Fruit fly (Drosophila melanogaster) Kc167 (cell line): ENCODE results near the gene CG7519.

Experiments
- Myc ChIP-seq: fragments of >200 bp; optimal IDR thresholded peaks from 2 replicates; lab custom pipeline; 2017; ENCODE audit warnings: missing external identifiers
- Sin3A ChIP-seq: fragments of >200 bp; optimal IDR thresholded peaks from 2 replicates; lab custom pipeline; 2018; ENCODE audit warnings: missing external identifiers
- h ChIP-seq: fragments of >200 bp; optimal IDR thresholded peaks from 3 replicates; lab custom pipeline; 2018; ENCODE audit warnings: missing external identifiers
- insv ChIP-seq: fragments of >200 bp; optimal IDR thresholded peaks from 3 replicates; lab custom pipeline; 2018; ENCODE audit warnings: missing external identifiers
- psq ChIP-seq: fragments of >200 bp; optimal IDR thresholded peaks from 2 replicates; lab custom pipeline; 2017; ENCODE audit warnings: missing external identifiers
- ttk ChIP-seq: sonication (Bioruptor generic); optimal IDR thresholded peaks from 2 replicates; lab custom pipeline; 2017; ENCODE audit warnings: missing external identifiers

CG7519 gene

DNA sequence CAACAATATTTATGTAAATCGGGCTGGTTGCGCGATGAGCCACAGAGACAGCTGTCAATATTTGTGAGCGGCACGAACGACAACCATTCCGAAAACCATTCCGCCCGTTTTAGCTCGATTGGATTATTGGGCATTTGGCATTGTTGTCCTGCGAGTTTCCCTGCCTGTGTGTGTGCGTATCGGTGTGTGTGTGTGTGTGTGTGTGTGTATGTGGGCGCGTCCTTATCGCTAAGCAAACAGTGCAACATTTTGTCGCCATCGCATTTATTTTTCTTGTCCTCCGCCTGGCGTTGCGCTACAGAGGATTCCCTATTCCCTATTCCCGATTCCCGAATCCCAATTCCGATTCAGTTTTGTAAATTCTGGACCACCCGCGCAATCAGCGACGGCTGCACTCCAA is 21.0 kb upstream of the CG7519 start:
- TF ChIP-seq Myc (lab: Kevin White, UChicago) (no peak), insv (lab: Kevin White, UChicago) (no peak), psq (lab: Kevin White, UChicago) (no peak), Sin3A (lab: Kevin White, UChicago) (no peak), ttk (lab: Kevin White, UChicago) (no peak), h (lab: Kevin White, UChicago) (no peak)

DNA sequence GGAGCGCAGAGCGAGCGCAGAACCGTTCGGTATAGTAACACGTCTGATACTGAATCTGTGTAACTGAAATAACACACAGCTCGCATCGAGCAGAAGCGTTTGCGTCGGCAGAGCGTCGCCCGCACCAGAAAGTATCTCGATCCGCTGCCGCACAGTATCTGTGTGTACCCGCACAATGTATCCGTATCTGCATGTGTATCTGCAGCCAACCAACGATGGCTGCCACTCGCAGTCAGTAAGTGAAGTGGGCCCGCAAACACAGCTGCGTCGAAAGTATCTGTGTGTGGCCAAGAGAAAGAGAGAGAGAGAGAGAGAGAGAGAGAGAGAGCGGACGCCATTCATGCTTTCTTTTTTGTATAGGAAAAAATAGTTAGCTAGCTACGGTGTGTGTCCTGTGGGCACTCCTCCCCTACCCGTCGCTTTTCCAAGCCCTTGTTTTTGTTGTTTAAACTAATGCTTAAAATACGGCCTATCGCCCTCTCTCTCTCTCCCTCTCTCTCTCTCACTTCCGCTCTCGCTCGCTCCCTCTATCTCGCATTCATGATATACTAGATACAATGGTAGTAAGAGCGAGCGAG is 16.4 kb upstream of the CG7519 start, which contains the start of gene croc:
Gene croc (minus strand): TSS at position 51 of the 578 bp plus-strand sequence.
- TF ChIP-seq h (lab: Kevin White, UChicago): no peak
- TF ChIP-seq psq (lab: Kevin White, UChicago): no peak

DNA sequence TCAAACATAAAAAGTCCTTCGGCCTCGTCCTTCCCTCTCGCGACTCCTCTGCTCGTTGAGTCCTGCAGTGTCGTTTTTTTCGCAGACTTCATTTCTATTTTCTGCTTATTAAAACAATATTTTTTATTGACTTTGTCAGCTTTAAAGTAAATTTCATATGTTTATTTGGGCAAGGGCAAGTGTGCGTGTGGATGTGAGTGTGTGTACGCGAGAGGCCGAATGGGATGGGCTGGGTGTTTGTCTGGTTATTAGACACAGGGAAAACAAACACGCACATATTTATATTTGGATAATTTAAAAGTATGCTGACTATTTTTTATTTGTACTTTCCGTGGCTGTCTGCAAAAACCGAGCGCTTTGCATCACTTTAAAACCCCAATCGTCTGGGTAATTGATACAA is 15.0 kb upstream of the CG7519 start:
- TF ChIP-seq h (lab: Kevin White, UChicago) (no peak), Myc (lab: Kevin White, UChicago) (no peak), Sin3A (lab: Kevin White, UChicago) (no peak), psq (lab: Kevin White, UChicago) (no peak), insv (lab: Kevin White, UChicago) (no peak), ttk (lab: Kevin White, UChicago) (no peak)

DNA sequence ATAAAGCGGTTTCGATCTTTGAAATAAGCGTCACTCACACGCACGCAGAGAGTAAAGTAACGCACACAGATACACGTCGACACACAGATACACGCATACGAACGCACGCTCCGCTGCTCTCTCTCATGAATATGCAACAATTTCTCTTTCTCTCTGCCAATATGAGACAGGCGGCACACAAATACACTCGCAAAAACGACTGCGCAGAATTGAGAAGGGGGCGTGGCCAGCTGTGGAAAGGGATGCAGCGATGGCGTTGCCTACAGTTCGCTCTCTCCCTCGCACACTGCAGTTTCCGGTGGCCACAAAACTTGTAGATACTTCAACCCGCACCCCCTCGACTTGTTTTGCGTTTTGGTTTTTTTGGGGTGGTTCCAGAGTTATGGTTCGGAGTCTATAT is 13.2 kb upstream of the CG7519 start:
- TF ChIP-seq Myc (lab: Kevin White, UChicago): no peak
- no peak for TF ChIP-seq psq (lab: Kevin White, UChicago)
- no peak for TF ChIP-seq h (lab: Kevin White, UChicago)
- TF ChIP-seq ttk (lab: Kevin White, UChicago): no peak
- TF ChIP-seq Sin3A (lab: Kevin White, UChicago): no peak

DNA sequence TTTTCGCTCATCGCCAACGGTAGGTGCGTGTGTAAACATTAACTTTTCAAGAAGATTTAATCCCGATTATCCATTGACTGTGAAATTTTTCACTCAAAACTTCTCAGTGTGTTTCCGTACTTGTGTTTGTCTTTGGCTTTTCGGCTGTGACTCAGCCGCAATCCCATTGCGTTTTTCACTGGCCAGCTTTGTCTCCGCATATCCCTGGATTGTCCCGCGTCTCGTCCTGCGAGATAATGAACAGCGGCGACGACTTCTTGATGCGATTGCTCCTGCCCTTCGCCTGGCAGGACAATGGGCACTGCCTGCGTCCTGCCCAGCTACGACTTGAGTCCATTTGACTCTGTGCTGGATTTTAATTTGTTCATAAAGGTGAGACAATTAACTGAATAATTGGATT is 10.8 kb upstream of the CG7519 start:
- TF ChIP-seq Myc (lab: Kevin White, UChicago) (no peak), insv (lab: Kevin White, UChicago) (no peak), ttk (lab: Kevin White, UChicago) (no peak), Sin3A (lab: Kevin White, UChicago) (no peak), psq (lab: Kevin White, UChicago) (no peak), h (lab: Kevin White, UChicago) (no peak)

DNA sequence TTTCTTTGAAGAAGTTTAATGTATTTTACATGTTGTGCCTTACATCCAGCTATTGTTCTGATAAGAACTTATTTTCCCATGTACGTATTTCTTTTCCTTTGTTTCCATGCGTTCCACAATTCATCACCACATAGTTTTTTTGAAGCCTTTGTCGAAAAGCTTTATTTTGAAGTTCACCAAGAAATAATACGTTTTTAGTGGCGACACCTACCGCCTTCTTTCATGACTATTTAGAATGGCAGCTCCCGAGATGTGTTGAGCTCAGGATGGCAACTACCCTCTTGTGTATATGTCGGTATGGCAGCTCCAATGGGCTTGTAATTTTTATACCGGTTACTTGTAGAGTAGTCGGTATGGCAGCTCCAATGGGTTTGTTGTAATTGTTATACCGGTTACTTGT is 9.0 kb upstream of the CG7519 start:
- no peak for TF ChIP-seq h (lab: Kevin White, UChicago)
- TF ChIP-seq insv (lab: Kevin White, UChicago): no peak
- TF ChIP-seq ttk (lab: Kevin White, UChicago): no peak
- TF ChIP-seq Sin3A (lab: Kevin White, UChicago): no peak
- no peak for TF ChIP-seq Myc (lab: Kevin White, UChicago)
- TF ChIP-seq psq (lab: Kevin White, UChicago): no peak

DNA sequence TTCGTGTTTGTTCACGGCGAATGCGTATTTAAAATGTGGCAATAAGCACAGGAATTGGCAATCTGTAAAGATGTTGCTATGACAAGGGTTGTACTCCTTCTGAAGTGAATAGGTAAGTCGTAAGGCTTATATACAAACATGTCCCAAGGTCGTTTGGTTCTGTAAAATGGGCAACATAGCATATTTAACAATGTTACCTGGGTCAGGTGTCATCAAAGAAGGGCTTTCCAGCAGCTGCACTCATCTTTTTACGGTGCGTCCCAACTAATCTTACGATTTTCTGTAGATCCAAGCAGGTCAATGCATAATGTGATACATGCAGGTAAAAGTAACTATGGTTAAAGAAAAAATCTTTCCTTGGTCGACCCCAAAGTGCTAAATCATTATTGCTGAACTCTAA is 2.4 kb upstream of the CG7519 start, which contains the start of gene Neu2:
Gene Neu2 (minus strand): TSS at position 101 of the 400 bp plus-strand sequence.
- no peak for TF ChIP-seq Myc (lab: Kevin White, UChicago)
- no peak for TF ChIP-seq psq (lab: Kevin White, UChicago)
- no peak for TF ChIP-seq h (lab: Kevin White, UChicago)
- no peak for TF ChIP-seq ttk (lab: Kevin White, UChicago)
- TF ChIP-seq Sin3A (lab: Kevin White, UChicago): no peak
- no peak for TF ChIP-seq insv (lab: Kevin White, UChicago)

DNA sequence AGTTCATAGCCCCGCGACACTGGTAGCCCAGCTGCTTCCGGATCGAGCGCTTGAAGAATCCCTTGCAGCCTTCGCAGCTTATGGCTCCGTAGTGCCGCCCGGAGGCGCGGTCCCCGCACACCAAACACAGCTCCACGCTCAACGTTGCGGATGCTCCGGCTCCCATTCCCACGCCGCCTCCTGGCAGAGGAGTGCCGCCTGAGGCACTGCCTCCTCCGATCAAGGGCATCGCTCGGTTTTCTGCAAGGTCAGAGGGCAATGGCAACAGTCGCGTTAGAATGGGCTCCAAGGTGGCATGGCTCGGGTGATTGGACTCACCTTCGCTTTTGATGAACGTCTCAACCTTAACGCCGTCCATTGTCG is 3.6 kb downstream of the CG7519 start:
- TF ChIP-seq insv (lab: Kevin White, UChicago) (no peak), Myc (lab: Kevin White, UChicago) (no peak), h (lab: Kevin White, UChicago) (no peak), psq (lab: Kevin White, UChicago) (no peak), Sin3A (lab: Kevin White, UChicago) (no peak)

DNA sequence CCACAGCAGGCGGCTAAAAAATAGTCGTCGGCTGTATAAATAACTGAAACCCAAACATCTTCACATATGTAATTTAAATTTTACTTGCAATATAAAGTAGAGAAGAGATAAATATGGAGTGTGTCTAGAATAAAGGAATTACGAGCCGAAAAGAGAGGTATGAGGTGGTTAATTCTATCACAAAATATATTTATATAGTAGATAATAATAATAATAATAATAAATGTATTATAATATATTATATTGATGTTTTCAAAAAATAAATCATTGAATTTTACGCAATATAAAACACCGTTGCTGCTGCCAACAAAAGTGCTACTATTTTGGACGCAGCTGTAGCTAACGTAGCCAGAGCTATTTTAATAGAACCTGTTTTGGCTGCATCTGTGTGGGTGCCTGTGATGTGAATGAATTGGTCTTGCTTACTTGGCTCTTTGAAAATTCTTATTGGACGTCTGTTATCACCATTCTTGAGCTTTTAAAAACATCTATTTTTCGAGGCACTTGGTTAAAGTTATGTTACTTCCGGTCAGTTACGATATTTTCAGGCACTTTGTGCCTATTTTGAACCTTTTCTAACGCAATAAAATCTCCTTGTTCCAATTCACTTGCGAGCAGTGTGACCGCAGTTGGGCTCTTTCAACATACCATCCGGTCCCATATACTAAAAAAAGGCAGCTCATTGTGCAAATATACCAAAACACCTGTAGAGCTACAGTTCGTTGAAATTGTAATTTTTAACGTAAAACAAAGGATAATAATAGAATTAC is 4.2 kb downstream of the CG7519 start, which contains the start of gene Hr78:
Gene Hr78 (minus strand): TSS at position 630 of the 770 bp plus-strand sequence.
- TF ChIP-seq Myc (lab: Kevin White, UChicago) (no peak), ttk (lab: Kevin White, UChicago) (no peak), psq (lab: Kevin White, UChicago) (no peak), h (lab: Kevin White, UChicago) (no peak), Sin3A (lab: Kevin White, UChicago) (no peak), insv (lab: Kevin White, UChicago) (no peak)

DNA sequence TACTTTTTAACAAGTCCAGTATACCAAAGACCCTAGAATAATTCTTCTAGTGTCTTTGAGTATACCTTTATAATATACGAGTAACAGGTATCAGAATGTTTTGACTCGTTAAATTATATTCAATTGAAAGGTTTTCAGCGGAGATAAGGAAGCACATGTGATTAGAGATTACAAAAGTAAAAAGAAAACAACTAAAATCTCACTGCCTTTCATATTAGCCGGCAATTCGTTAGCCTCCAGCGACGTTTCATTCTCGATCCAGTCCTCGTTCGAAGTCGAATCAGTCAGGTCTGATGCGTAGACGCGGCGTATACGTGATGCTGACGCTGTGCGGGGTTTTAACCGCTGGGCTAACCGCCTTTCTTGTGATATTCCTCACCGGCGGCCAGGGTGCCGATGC is 8.3 kb downstream of the CG7519 start, which contains the start of gene Est-Q:
Gene Est-Q (plus strand): TSS at position 250 of the 400 bp plus-strand sequence.
- TF ChIP-seq Myc (lab: Kevin White, UChicago) (no peak), h (lab: Kevin White, UChicago) (no peak), insv (lab: Kevin White, UChicago) (no peak), Sin3A (lab: Kevin White, UChicago) (no peak), psq (lab: Kevin White, UChicago) (no peak), ttk (lab: Kevin White, UChicago) (no peak)

DNA sequence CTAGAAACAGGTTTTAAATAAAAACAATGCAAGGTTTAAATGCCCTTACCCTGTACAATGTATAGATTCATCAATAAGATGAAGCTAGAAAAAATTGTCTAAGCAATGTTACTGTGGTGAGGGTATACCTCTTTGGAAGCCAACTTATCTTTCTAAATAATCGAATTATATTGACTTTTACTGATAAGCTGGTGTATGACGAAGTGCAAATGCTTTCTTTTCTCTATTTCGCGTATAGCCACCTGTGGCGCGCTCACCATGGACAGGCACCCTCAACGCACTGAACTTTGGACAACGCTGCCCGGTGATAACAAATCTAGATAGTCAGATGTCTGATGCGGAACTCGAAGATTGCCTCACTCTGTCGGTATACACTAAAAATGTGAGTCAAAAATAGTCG is 9.0 kb downstream of the CG7519 start:
- no peak for TF ChIP-seq insv (lab: Kevin White, UChicago)
